Worm (Caenorhabditis elegans) whole organism, L4 larva: ENCODE data around the gene F59A7.2.

Source experiments
- D1046.2 ChIP-seq: fragments of 200-800 bp; sonication (Bioruptor generic); IDR thresholded peaks from 2 replicates; pipeline ENCODE4 v1.3.6; 2022; ENCODE audit warnings: missing genetic modification characterization, missing compliant biosample characterization
- F26F4.8 ChIP-seq: fragments of 200-800 bp; sonication (Bioruptor generic); conservative IDR thresholded peaks from 2 replicates; pipeline ENCODE4 v1.3.6; 2022; ENCODE audit warnings: missing genetic modification characterization, missing compliant biosample characterization
- F44E2.7 ChIP-seq: fragments of 200-800 bp; sonication (Bioruptor generic); IDR thresholded peaks from 2 replicates; pipeline ENCODE4 v2.1.2; 2022; ENCODE audit warnings: missing genetic modification characterization, missing compliant biosample characterization
- T26A8.4 ChIP-seq: fragments of 200-800 bp; sonication (Bioruptor generic); IDR thresholded peaks from 2 replicates; pipeline ENCODE4 v1.3.6; 2022; ENCODE audit warnings: missing genetic modification characterization, missing compliant biosample characterization
- Y75B8A.6 ChIP-seq: fragments of 200-800 bp; sonication (Bioruptor generic); IDR thresholded peaks from 2 replicates; pipeline ENCODE4 v1.3.6; 2022; ENCODE audit warnings: missing genetic modification reagents, missing genetic modification characterization, missing compliant biosample characterization
- ZK546.5 ChIP-seq, 2 experiments: sonication (generic microtip); optimal IDR thresholded peaks; 2 replicates each; lab custom pipeline; 2017; ENCODE audit warnings: missing biosample characterization in 2 of 2, missing genetic modification characterization in 2 of 2
- aly-2 ChIP-seq: sonication (generic microtip); optimal IDR thresholded peaks from 2 replicates; lab custom pipeline; 2018; ENCODE audit warnings: missing biosample characterization, missing genetic modification characterization
- attf-4 ChIP-seq: sonication (generic microtip); optimal IDR thresholded peaks from 3 replicates; lab custom pipeline; 2017; ENCODE audit warnings: missing biosample characterization, missing genetic modification characterization
- ceh-28 ChIP-seq: fragments of 150-350 bp; optimal IDR thresholded peaks from 2 replicates; lab custom pipeline; 2014; ENCODE audit warnings: missing biosample characterization, missing genetic modification reagents, missing genetic modification characterization
- ces-1 ChIP-seq: fragments of 150-350 bp; sonication (generic microtip); optimal IDR thresholded peaks from 4 replicates; lab custom pipeline; 2014; ENCODE audit warnings: missing biosample characterization, missing genetic modification reagents, missing genetic modification characterization
- daf-8 ChIP-seq: fragments of 200-800 bp; sonication (Bioruptor generic); IDR thresholded peaks from 2 replicates; pipeline ENCODE4 v1.3.6; 2022; ENCODE audit warnings: missing genetic modification characterization, missing compliant biosample characterization
- dmd-8 ChIP-seq: fragments of 200-800 bp; sonication (Bioruptor generic); IDR thresholded peaks from 2 replicates; pipeline ENCODE4 v1.3.6; 2022; ENCODE audit warnings: missing genetic modification characterization, missing compliant biosample characterization
- dmd-9 ChIP-seq: fragments of 200-800 bp; sonication (Bioruptor generic); IDR thresholded peaks from 2 replicates; pipeline ENCODE4 v1.3.6; 2022; ENCODE audit warnings: missing genetic modification reagents, missing genetic modification characterization, missing compliant biosample characterization
- fos-1 ChIP-seq: fragments of 150-350 bp; optimal IDR thresholded peaks from 2 replicates; lab custom pipeline; 2014; ENCODE audit warnings: missing biosample characterization, missing genetic modification characterization
- hlh-11 ChIP-seq: fragments of 200-800 bp; sonication (Bioruptor generic); optimal IDR thresholded peaks from 2 replicates; lab custom pipeline; 2018; ENCODE audit warnings: mild to moderate bottlenecking, missing genetic modification characterization, missing compliant biosample characterization
- jun-1 ChIP-seq: fragments of 150-350 bp; optimal IDR thresholded peaks from 2 replicates; lab custom pipeline; 2014; ENCODE audit warnings: missing biosample characterization, missing genetic modification reagents, missing genetic modification characterization
- lim-7 ChIP-seq: fragments of 200-800 bp; sonication (Bioruptor generic); IDR thresholded peaks from 2 replicates; pipeline ENCODE4 v1.3.6; 2022; ENCODE audit warnings: missing genetic modification characterization, missing compliant biosample characterization
- lin-1 ChIP-seq: fragments of 200-800 bp; sonication (Bioruptor generic); IDR thresholded peaks from 2 replicates; pipeline ENCODE4 v1.3.6; 2022; ENCODE audit warnings: missing genetic modification reagents, missing genetic modification characterization, missing compliant biosample characterization
- madf-9 ChIP-seq: fragments of 200-800 bp; sonication (Bioruptor generic); conservative IDR thresholded peaks from 2 replicates; pipeline ENCODE4 v1.3.6; 2022; ENCODE audit warnings: missing genetic modification reagents, missing genetic modification characterization, missing compliant biosample characterization
- mdl-1 ChIP-seq, 2 experiments: fragments of 150-350 bp in 1 of 2; sonication (generic microtip) in 1 of 2; optimal IDR thresholded peaks; 2 replicates each; lab custom pipeline; 2014 to 2017; ENCODE audit warnings: missing biosample characterization in 2 of 2, missing genetic modification characterization in 2 of 2
- mes-2 ChIP-seq: sonication (generic microtip); optimal IDR thresholded peaks from 2 replicates; lab custom pipeline; 2016; ENCODE audit warnings: missing genotype, mild to moderate bottlenecking, missing genetic modification characterization, missing compliant biosample characterization; ENCODE audit not compliant: poor library complexity, severe bottlenecking
- mxl-2 ChIP-seq: fragments of 200-800 bp; sonication (Bioruptor generic); conservative IDR thresholded peaks from 2 replicates; pipeline ENCODE4 v1.3.6; 2022; ENCODE audit warnings: missing genetic modification reagents, missing genetic modification characterization, missing compliant biosample characterization
- nhr-11 ChIP-seq: fragments of 150-350 bp; optimal IDR thresholded peaks from 2 replicates; lab custom pipeline; 2014; ENCODE audit warnings: missing biosample characterization, missing genetic modification characterization
- nhr-237 ChIP-seq: sonication (generic microtip); optimal IDR thresholded peaks from 2 replicates; lab custom pipeline; 2017; ENCODE audit warnings: missing biosample characterization, missing genetic modification characterization
- nhr-28 ChIP-seq: fragments of 150-350 bp; optimal IDR thresholded peaks from 2 replicates; lab custom pipeline; 2014; ENCODE audit warnings: missing biosample characterization, missing genetic modification characterization
- nhr-42 ChIP-seq: fragments of 200-800 bp; sonication (Bioruptor generic); IDR thresholded peaks from 2 replicates; pipeline ENCODE4 v1.3.6; 2022; ENCODE audit warnings: missing genetic modification characterization, missing compliant biosample characterization
- nhr-48 ChIP-seq: sonication (generic microtip); optimal IDR thresholded peaks from 2 replicates; lab custom pipeline; 2016; ENCODE audit warnings: mild to moderate bottlenecking, missing genetic modification characterization, missing compliant biosample characterization
- sdz-12 ChIP-seq: fragments of 200-800 bp; sonication (Bioruptor generic); optimal IDR thresholded peaks from 2 replicates; lab custom pipeline; 2018; ENCODE audit warnings: mild to moderate bottlenecking, missing genetic modification characterization, missing compliant biosample characterization
- set-16 ChIP-seq: fragments of 200-800 bp; sonication (Bioruptor generic); IDR thresholded peaks from 2 replicates; pipeline ENCODE4 v1.3.6; 2022; ENCODE audit warnings: missing genetic modification reagents, missing genetic modification characterization, missing compliant biosample characterization
- spr-1 ChIP-seq: sonication (generic microtip); optimal IDR thresholded peaks from 2 replicates; lab custom pipeline; 2016; ENCODE audit warnings: mild to moderate bottlenecking, missing genetic modification characterization, missing compliant biosample characterization
- unc-130 ChIP-seq: sonication (generic microtip); optimal IDR thresholded peaks from 2 replicates; lab custom pipeline; 2016; ENCODE audit warnings: missing genetic modification reagents, missing genetic modification characterization, missing compliant biosample characterization
- unc-62 ChIP-seq, 3 experiments: fragments of 150-350 bp in 1 of 3; sonication (generic microtip); optimal IDR thresholded peaks in 2 of 3; peaks in 1 of 3; 1 replicate in 1 of 3; 2 replicates in 2 of 3; lab custom pipeline; 2014 to 2017; ENCODE audit warnings: missing biosample characterization in 3 of 3, missing genetic modification characterization in 3 of 3, missing genetic modification reagents in 3 of 3, missing genotype in 1 of 3
- zfp-2 ChIP-seq: sonication (generic microtip); optimal IDR thresholded peaks from 2 replicates; lab custom pipeline; 2016; ENCODE audit warnings: mild to moderate bottlenecking, missing genetic modification characterization, missing compliant biosample characterization
- zfp-3 ChIP-seq: fragments of 200-800 bp; sonication (Bioruptor generic); conservative IDR thresholded peaks from 2 replicates; pipeline ENCODE4 v1.3.6; 2022; ENCODE audit warnings: missing genetic modification reagents, missing genetic modification characterization, missing compliant biosample characterization
- zip-2 ChIP-seq: fragments of 150-350 bp; optimal IDR thresholded peaks from 2 replicates; lab custom pipeline; 2014; ENCODE audit warnings: missing biosample characterization, missing genetic modification characterization

Gene F59A7.2

DNA sequence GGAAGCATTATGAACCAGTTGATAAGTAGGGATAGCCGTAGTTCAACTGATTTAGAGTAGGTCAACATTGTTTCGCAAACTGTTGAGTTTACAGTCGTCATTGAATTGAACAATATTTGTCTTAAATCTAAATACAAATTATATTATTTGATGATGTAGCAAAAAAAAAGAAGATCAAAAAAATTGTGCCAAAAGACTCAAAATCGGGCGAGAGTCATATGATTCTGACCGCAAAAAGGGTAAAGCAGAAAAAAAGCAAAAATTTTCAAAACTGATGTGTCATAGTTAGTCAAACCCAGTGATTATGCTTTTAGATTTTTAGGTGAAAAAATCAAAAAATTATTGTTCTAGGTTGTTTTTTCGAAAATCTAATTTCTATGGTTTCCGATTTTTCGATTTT lies 11.5 kb upstream of the F59A7.2 start, which contains the start of gene srab-13:
Gene srab-13 (minus strand): TSS at position 101 of the 400 bp plus-strand sequence.
- TF ChIP-seq lim-7 (GFP tag; lab: Robert Waterston, UW) (no peak), mxl-2 (GFP tag; lab: Robert Waterston, UW) (no peak), aly-2 (tag; lab: Kevin White, UChicago) (no peak), ZK546.5 (tag; optimal IDR thresholded peaks at IDR 0.05; lab: Kevin White, UChicago) (no peak)

DNA sequence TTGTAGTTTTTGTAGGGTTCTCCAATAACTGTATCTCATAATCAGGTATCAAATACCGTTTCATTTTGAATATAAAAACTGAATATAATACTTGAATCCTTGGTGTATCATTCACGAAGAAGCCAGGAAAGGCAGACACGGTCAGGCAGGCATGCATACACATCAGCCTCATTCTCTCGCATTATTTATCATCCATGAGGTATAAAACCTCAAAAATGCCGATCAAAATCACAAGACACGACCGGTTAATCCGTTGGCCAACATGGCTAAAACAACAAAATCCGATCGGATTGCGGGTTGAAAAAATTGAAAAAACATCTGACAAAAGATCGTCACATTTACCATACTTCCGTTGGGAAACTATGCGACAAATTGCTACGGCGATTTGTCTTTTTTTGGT lies 6.0 kb upstream of the F59A7.2 start, which contains the start of gene F59A7.5:
Gene F59A7.5 (plus strand): TSS at position 301 of the 400 bp plus-strand sequence.
- TF ChIP-seq unc-62 (GFP tag; optimal IDR thresholded peaks at IDR 0.05 in 1 of 2; lab: Kevin White, UChicago) (peak in 1 of 2 experiments; percentile 13), unc-62 (tag; optimal IDR thresholded peaks at IDR 0.05; lab: Kevin White, UChicago) (no peak), D1046.2 (no peak), nhr-11 (tag; lab: Kevin White, UChicago) (no peak), nhr-48 (tag; lab: Kevin White, UChicago) (no peak), fos-1 (tag; lab: Kevin White, UChicago) (no peak), nhr-42 (GFP tag; lab: Robert Waterston, UW) (no peak)

DNA sequence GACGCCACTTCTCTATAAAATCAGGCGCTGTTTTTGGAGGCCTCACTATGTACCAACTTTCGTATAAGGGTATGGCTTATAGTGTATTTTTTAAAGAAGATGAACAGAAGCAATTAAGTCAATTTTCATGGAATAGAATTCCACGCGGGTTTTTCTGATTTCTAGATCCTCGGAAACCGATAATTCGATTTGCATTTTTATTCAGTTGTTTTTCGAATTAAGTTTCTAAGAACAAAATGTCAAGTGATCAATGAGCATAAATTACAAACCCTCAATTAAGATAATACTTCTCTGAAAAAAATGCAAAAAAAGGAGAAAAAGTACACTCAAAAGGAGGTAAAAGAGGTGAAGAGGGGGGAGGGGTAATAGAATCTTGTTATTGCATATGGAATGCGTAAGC lies 5.0 kb upstream of the F59A7.2 start:
- no peak for TF ChIP-seq dmd-9
- no peak for TF ChIP-seq dmd-8 (GFP tag; lab: Robert Waterston, UW)
- no peak for TF ChIP-seq F26F4.8 (GFP tag; lab: Robert Waterston, UW)
- no peak for TF ChIP-seq zfp-3 (GFP tag; lab: Robert Waterston, UW)
- TF ChIP-seq zip-2 (tag; lab: Kevin White, UChicago), result no peak
- TF ChIP-seq ces-1 (GFP tag; lab: Kevin White, UChicago), result no peak
- no peak for TF ChIP-seq attf-4 (tag; lab: Kevin White, UChicago)

DNA sequence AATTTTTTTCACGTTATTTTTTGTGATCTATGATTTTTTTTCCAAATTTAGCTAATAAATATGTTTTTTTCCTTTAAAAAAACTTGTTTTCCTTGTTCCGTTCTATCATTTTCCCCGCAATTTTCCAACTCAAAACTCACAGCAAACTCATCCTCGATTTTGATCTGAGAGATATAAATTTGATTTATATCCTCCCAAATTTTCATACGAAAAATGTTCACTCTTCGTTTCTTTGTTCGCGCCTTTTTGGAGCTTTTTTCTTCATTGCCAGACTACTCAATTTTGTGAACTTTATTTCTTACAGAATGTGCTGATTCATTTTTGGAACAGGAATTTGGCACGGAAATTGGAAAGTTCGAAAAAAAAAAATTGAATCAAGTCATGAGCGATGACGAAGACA lies 2.4 kb upstream of the F59A7.2 start, which contains the start of gene F59A7.14:
Gene F59A7.14 (plus strand): TSS at position 301 of the 400 bp plus-strand sequence.
- TF ChIP-seq mes-2, result no peak
- TF ChIP-seq mdl-1 (tag; optimal IDR thresholded peaks at IDR 0.05; lab: Kevin White, UChicago), result no peak
- TF ChIP-seq madf-9 (GFP tag; lab: Robert Waterston, UW), result no peak
- TF ChIP-seq spr-1, result no peak
- TF ChIP-seq Y75B8A.6 (GFP tag; lab: Robert Waterston, UW), result no peak

DNA sequence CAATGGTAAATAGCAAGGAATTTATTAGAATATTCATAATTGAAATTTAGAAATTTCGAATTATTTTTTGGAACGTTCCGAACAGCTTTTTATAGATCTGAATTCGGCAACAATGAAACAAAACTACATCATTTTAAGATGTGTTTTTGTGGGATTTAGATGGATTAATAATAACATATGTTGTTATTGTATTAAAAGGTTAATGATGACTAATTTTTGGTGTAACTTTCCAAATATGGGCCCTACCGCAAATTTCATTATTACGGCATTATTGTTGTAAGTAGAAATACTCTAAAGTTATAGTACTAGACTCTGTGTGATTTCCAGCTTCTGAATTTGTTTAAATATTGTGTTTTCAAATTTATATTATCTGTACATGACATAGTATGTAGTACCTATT lies 2.5 kb downstream of the F59A7.2 start, which contains the start of gene F59A7.11:
Gene F59A7.11 (minus strand): TSS at position 101 of the 400 bp plus-strand sequence.
- TF ChIP-seq fos-1 (tag; lab: Kevin White, UChicago) (no peak), set-16 (GFP tag; lab: Robert Waterston, UW) (no peak), hlh-11 (tag; lab: Kevin White, UChicago) (no peak), unc-130 (no peak), lin-1 (GFP tag; lab: Robert Waterston, UW) (no peak), F44E2.7 (GFP tag; lab: Robert Waterston, UW) (no peak), jun-1 (tag; lab: Kevin White, UChicago) (no peak), F26F4.8 (GFP tag; lab: Robert Waterston, UW) (no peak), nhr-28 (tag; lab: Kevin White, UChicago) (no peak), T26A8.4 (no peak), ceh-28 (tag; lab: Kevin White, UChicago) (no peak), mdl-1 (tag; optimal IDR thresholded peaks at IDR 0.05; lab: Kevin White, UChicago) (no peak)

DNA sequence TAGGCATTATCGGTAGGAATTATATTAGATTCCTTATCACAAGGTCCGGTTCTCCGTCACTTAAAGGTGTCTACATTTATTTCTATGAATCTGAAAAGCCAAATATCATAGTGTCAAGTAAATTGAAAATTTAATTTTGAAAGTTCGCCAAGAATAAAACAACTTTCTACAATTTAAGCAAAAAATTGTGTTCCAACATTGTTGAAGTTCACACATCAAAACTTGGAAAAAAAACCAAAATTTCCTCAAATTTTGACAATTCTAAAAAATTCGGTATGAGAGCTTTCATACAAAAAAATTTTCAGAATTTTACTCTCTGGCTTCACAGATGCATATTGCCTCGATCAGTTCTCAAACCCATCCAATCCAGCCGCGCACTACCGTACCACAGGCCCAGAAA lies 4.6 kb downstream of the F59A7.2 start, which contains the start of gene F59A7.7:
Gene F59A7.7 (plus strand): TSS at position 301 of the 400 bp plus-strand sequence.
- no peak for TF ChIP-seq unc-130
- no peak for TF ChIP-seq sdz-12 (GFP tag; lab: Kevin White, UChicago)
- no peak for TF ChIP-seq zfp-2 (tag; lab: Kevin White, UChicago)
- TF ChIP-seq nhr-237 (tag; lab: Kevin White, UChicago), result no peak
- TF ChIP-seq daf-8 (GFP tag; lab: Robert Waterston, UW), result no peak
- TF ChIP-seq fos-1 (tag; lab: Kevin White, UChicago), result no peak
